Fruit fly (Drosophila melanogaster) whole organism, larva: ENCODE measurements around the gene Rbsn-5.

Source experiments
- noc ChIP-seq: fragments of 200-800 bp; sonication (Bioruptor generic); optimal IDR thresholded peaks from 3 replicates; lab custom pipeline; 2019; ENCODE audit warnings: missing biosample characterization, mild to moderate bottlenecking, missing genetic modification characterization, moderate library complexity

Gene Rbsn-5

dm6 chr2L:8196757-8197530 lies 37.3 kb downstream of the Rbsn-5 start, which contains the start of the genes CG8475 and CG8460:
TSS of gene CG8475 (minus strand) at chr2L:8196918.
TSS of gene CG8460 (plus strand) at chr2L:8197193.
- TF ChIP-seq noc (tag; lab: Kevin White, UChicago) = no peak

dm6 chr2L:8198757-8199156 lies 39.1 kb downstream of the Rbsn-5 start, which contains the start of gene PGAP5:
TSS of gene PGAP5 (plus strand) at chr2L:8198882.
- TF ChIP-seq noc (tag; lab: Kevin White, UChicago) = no peak

- TF ChIP-seq noc (tag; lab: Kevin White, UChicago) = no peak
These were observed 42.9 kb downstream of the Rbsn-5 start for dm6 chr2L:8202569-8202968.

dm6 chr2L:8203748-8204147 lies 44.1 kb downstream of the Rbsn-5 start:
- peak; percentile 9 for TF ChIP-seq noc (tag; lab: Kevin White, UChicago)

- TF ChIP-seq noc (tag; lab: Kevin White, UChicago) = no peak
These were observed 44.7 kb downstream of the Rbsn-5 start for dm6 chr2L:8204366-8204765.

- TF ChIP-seq noc (tag; lab: Kevin White, UChicago) = peak; percentile 98
These were observed 45.5 kb downstream of the Rbsn-5 start, which contains the start of gene SLC5A11 for dm6 chr2L:8204996-8205567. TSS of gene SLC5A11 (minus strand) at chr2L:8205132.

dm6 chr2L:8205871-8206270 lies 46.2 kb downstream of the Rbsn-5 start, which contains the start of gene CG8419:
TSS of gene CG8419 (plus strand) at chr2L:8206171.
- TF ChIP-seq noc (tag; lab: Kevin White, UChicago) = no peak

- TF ChIP-seq noc (tag; lab: Kevin White, UChicago) = no peak
These were observed 49.7 kb downstream of the Rbsn-5 start for dm6 chr2L:8209362-8209761.

- TF ChIP-seq noc (tag; lab: Kevin White, UChicago) = no peak
These were observed 50.8 kb downstream of the Rbsn-5 start for dm6 chr2L:8210468-8210867.

- TF ChIP-seq noc (tag; lab: Kevin White, UChicago) = peak; percentile 67
These were observed 51.4 kb downstream of the Rbsn-5 start, which contains the start of gene Ssb-c31a for dm6 chr2L:8211070-8211469. TSS of gene Ssb-c31a (plus strand) at chr2L:8211347.
